Worm (Caenorhabditis elegans): ENCODE measurements around the gene nspe-1.

nspe-1 gene

ce11 chrII:12620764-12621163 lies at the start of gene nspe-1:
nspe-1 (minus strand) TSS chrII:12620864.
- TF ChIP-seq zip-8 (tag; optimal IDR thresholded peaks at IDR 0.05) (no peak), unc-120 (tag; optimal IDR thresholded peaks at IDR 0.05; ENCODE audit: poor library complexity, severe bottlenecking) (no peak), unc-62 (GFP tag; optimal IDR thresholded peaks at IDR 0.05) (no peak), nhr-237 (tag; optimal IDR thresholded peaks at IDR 0.05) (no peak), pha-4 (tag; optimal IDR thresholded peaks at IDR 0.05) (no peak)

DNA sequence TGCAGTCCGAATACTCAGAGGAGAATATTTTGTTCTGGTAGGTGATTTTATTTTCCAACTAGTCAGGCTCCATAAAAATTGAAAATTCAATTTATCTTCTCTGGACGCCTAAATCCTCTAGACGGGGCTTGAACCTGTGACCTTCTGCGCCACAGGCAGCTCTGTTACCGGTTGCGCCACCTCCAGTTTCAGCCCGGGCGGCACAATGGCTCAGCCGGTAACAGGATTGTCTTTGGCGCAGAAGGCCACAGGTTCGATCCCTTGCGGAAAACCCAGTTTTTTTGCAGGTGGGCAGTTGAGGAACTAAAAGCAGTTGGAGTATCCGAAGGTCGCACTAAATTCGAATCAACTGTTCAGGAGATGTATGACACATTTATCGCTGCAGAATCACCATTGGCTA lies 49.2 kb upstream of the nspe-1 start:
- no peak for TF ChIP-seq blmp-1 (tag; optimal IDR thresholded peaks at IDR 0.05)
- TF ChIP-seq bed-3 (GFP tag; optimal IDR thresholded peaks at IDR 0.05): no peak
- TF ChIP-seq hlh-1 (tag; optimal IDR thresholded peaks at IDR 0.05): no peak
- no peak for TF ChIP-seq nhr-237 (tag; optimal IDR thresholded peaks at IDR 0.05)
- no peak for TF ChIP-seq flh-1 (GFP tag; optimal IDR thresholded peaks at IDR 0.05)
- no peak for TF ChIP-seq ham-2 (GFP tag; optimal IDR thresholded peaks at IDR 0.05)
- TF ChIP-seq nhr-2 (tag; optimal IDR thresholded peaks at IDR 0.05): no peak
- TF ChIP-seq tbx-8 (GFP tag; optimal IDR thresholded peaks at IDR 0.05): no peak
- no peak for TF ChIP-seq sptf-1 (tag; optimal IDR thresholded peaks at IDR 0.05)
- TF ChIP-seq nhr-28 (tag; optimal IDR thresholded peaks at IDR 0.05): no peak

- TF ChIP-seq hlh-1 (tag; optimal IDR thresholded peaks at IDR 0.05) (no peak), nhr-237 (tag; optimal IDR thresholded peaks at IDR 0.05) (no peak), ceh-83 (GFP tag; optimal IDR thresholded peaks at IDR 0.05) (no peak), tbx-8 (GFP tag; optimal IDR thresholded peaks at IDR 0.05) (no peak), flh-1 (GFP tag; optimal IDR thresholded peaks at IDR 0.05) (no peak), mep-1 (tag; optimal IDR thresholded peaks at IDR 0.05) (no peak), nhr-12 (tag; optimal IDR thresholded peaks at IDR 0.05) (no peak), ham-2 (GFP tag; optimal IDR thresholded peaks at IDR 0.05) (no peak), mab-5 (tag; optimal IDR thresholded peaks at IDR 0.05) (no peak), unc-62 (GFP tag; optimal IDR thresholded peaks at IDR 0.05) (no peak), elt-3 (tag; optimal IDR thresholded peaks at IDR 0.05) (no peak), lin-32 (GFP tag; optimal IDR thresholded peaks at IDR 0.05) (no peak), zip-8 (tag; optimal IDR thresholded peaks at IDR 0.05) (no peak), blmp-1 (tag; optimal IDR thresholded peaks at IDR 0.05) (no peak), cnd-1 (tag; optimal IDR thresholded peaks at IDR 0.05) (no peak)
Measured at ce11 chrII:12669342-12669741, 48.7 kb upstream of the nspe-1 start.

DNA sequence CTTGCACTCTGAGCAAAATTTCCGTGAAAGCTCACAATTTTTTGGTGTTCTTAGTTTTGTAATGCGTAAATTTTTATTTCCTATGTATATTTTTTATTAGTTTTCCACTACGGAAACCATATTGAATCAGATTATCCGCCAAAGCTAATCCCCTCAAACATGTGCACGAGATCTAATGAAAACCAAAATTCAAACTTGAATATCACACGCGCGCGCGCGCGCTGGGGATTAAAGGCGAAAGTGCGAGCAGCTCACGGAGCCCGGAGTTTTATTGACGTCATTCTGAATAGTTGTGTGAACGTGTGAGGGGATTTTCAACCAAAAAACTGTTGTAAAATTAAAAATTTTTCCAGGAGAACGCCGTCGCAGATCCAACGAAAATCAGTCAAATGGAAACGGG lies 48.2 kb upstream of the nspe-1 start:
- TF ChIP-seq mab-5 (tag; optimal IDR thresholded peaks at IDR 0.05) (no peak), unc-62 (GFP tag; optimal IDR thresholded peaks at IDR 0.05) (no peak), hlh-1 (tag; optimal IDR thresholded peaks at IDR 0.05) (no peak), ztf-11 (tag; optimal IDR thresholded peaks at IDR 0.05) (no peak)

ce11 chrII:12668148-12668547 lies 47.5 kb upstream of the nspe-1 start:
- TF ChIP-seq lin-13 (tag; optimal IDR thresholded peaks at IDR 0.05): no peak
- no peak for TF ChIP-seq ztf-11 (tag; optimal IDR thresholded peaks at IDR 0.05)
- TF ChIP-seq ces-1 (GFP tag; optimal IDR thresholded peaks at IDR 0.05): peak; percentile 16

DNA sequence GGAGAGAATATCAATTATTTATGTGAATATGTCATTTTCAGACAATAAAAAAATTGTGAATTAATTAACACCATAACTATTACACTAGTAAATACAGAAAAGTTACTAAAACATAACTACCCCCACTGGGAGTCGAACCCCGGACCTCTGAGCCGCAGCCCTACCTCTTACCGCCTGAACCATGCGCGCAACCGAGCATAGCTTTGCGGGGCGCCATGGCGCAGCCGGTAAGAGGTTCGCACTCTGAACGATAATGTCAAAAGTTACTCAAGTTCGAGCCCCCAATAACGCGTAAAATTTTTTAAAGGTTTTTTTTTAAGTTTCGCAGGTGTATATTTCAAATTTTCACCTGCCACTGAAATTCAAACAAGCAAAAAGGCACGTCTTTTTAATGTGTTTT lies 45.4 kb upstream of the nspe-1 start:
- no peak for TF ChIP-seq unc-62 (GFP tag; optimal IDR thresholded peaks at IDR 0.05)
- TF ChIP-seq bed-3 (GFP tag; optimal IDR thresholded peaks at IDR 0.05): no peak
- TF ChIP-seq ceh-83 (GFP tag; optimal IDR thresholded peaks at IDR 0.05): no peak
- TF ChIP-seq nhr-76 (tag; optimal IDR thresholded peaks at IDR 0.05): no peak
- no peak for TF ChIP-seq ceh-43 (GFP tag; optimal IDR thresholded peaks at IDR 0.05)
- no peak for TF ChIP-seq drap-1 (GFP tag; optimal IDR thresholded peaks at IDR 0.05)
- TF ChIP-seq hlh-1 (tag; optimal IDR thresholded peaks at IDR 0.05): no peak
- TF ChIP-seq mab-5 (tag; optimal IDR thresholded peaks at IDR 0.05): no peak
- no peak for TF ChIP-seq ztf-11 (tag; optimal IDR thresholded peaks at IDR 0.05)
- no peak for TF ChIP-seq snpc-4 (tag; optimal IDR thresholded peaks at IDR 0.05)
- TF ChIP-seq unc-39 (tag; optimal IDR thresholded peaks at IDR 0.05): no peak
- no peak for TF ChIP-seq ham-2 (GFP tag; optimal IDR thresholded peaks at IDR 0.05)
- TF ChIP-seq sem-2 (GFP tag; optimal IDR thresholded peaks at IDR 0.05): no peak
- TF ChIP-seq sptf-1 (tag; optimal IDR thresholded peaks at IDR 0.05): no peak
- TF ChIP-seq flh-1 (GFP tag; optimal IDR thresholded peaks at IDR 0.05): no peak
- TF ChIP-seq lin-32 (GFP tag; optimal IDR thresholded peaks at IDR 0.05): no peak
- no peak for TF ChIP-seq mls-2 (tag; optimal IDR thresholded peaks at IDR 0.05)
- TF ChIP-seq ces-1 (GFP tag; optimal IDR thresholded peaks at IDR 0.05): no peak
- no peak for TF ChIP-seq tbx-8 (GFP tag; optimal IDR thresholded peaks at IDR 0.05)

All from whole organism, mixed stage, embryonic.